Worm (Caenorhabditis elegans) whole organism, L4 larva: Measurements from ENCODE around the gene F53F1.4.

ENCODE experiments used
- D1046.2 ChIP-seq: fragments of 200-800 bp; sonication (Bioruptor generic); IDR thresholded peaks from 2 replicates; pipeline ENCODE4 v1.3.6; 2022; ENCODE audit warnings: missing genetic modification characterization, missing compliant biosample characterization
- F26F4.8 ChIP-seq: fragments of 200-800 bp; sonication (Bioruptor generic); conservative IDR thresholded peaks from 2 replicates; pipeline ENCODE4 v1.3.6; 2022; ENCODE audit warnings: missing genetic modification characterization, missing compliant biosample characterization
- F37D6.2 ChIP-seq: sonication (generic microtip); optimal IDR thresholded peaks from 2 replicates; lab custom pipeline; 2016; ENCODE audit warnings: mild to moderate bottlenecking, missing genetic modification characterization, missing compliant biosample characterization
- T20F7.1 ChIP-seq: fragments of 200-800 bp; sonication (Bioruptor generic); optimal IDR thresholded peaks from 2 replicates; lab custom pipeline; 2018; ENCODE audit warnings: mild to moderate bottlenecking, missing genetic modification characterization, missing compliant biosample characterization
- T26A8.4 ChIP-seq: fragments of 200-800 bp; sonication (Bioruptor generic); IDR thresholded peaks from 2 replicates; pipeline ENCODE4 v1.3.6; 2022; ENCODE audit warnings: missing genetic modification characterization, missing compliant biosample characterization
- Y5F2A.4 ChIP-seq: fragments of 200-800 bp; sonication (Bioruptor generic); optimal IDR thresholded peaks from 2 replicates; lab custom pipeline; 2018; ENCODE audit warnings: mild to moderate bottlenecking, missing genetic modification characterization, missing compliant biosample characterization
- Y75B8A.6 ChIP-seq: fragments of 200-800 bp; sonication (Bioruptor generic); IDR thresholded peaks from 2 replicates; pipeline ENCODE4 v1.3.6; 2022; ENCODE audit warnings: missing genetic modification reagents, missing genetic modification characterization, missing compliant biosample characterization
- aha-1 ChIP-seq: fragments of 150-350 bp; peaks from one replicate; lab custom pipeline; 2014; ENCODE audit warnings: missing biosample characterization, missing genetic modification characterization
- ceh-62 ChIP-seq: sonication (generic microtip); optimal IDR thresholded peaks from 2 replicates; lab custom pipeline; 2017; ENCODE audit warnings: missing biosample characterization, missing genetic modification characterization
- cey-2 ChIP-seq: sonication (generic microtip); optimal IDR thresholded peaks from 3 replicates; lab custom pipeline; 2017; ENCODE audit warnings: missing genetic modification characterization, mild to moderate bottlenecking, missing compliant biosample characterization, antibody characterized with exemption, borderline replicate concordance; ENCODE audit not compliant: insufficient read depth
- ctbp-1 ChIP-seq: fragments of 200-800 bp; sonication (Bioruptor generic); IDR thresholded peaks from 2 replicates; pipeline ENCODE4 v1.3.6; 2022; ENCODE audit warnings: missing genetic modification reagents, missing genetic modification characterization, missing compliant biosample characterization
- daf-12 ChIP-seq: fragments of 150-350 bp; optimal IDR thresholded peaks from 2 replicates; lab custom pipeline; 2014; ENCODE audit warnings: missing biosample characterization, missing genetic modification reagents, missing genetic modification characterization
- daf-16 ChIP-seq, 3 experiments: sonication (generic microtip); optimal IDR thresholded peaks; 2 replicates each; lab custom pipeline; 2016 to 2017; ENCODE audit warnings: missing genetic modification characterization in 3 of 3, missing genetic modification reagents in 3 of 3, mild to moderate bottlenecking in 2 of 3, missing compliant biosample characterization in 2 of 3, missing biosample characterization in 1 of 3, moderate library complexity in 1 of 3
- daf-19 ChIP-seq: fragments of 200-800 bp; sonication (Bioruptor generic); conservative IDR thresholded peaks from 2 replicates; pipeline ENCODE4 v1.3.6; 2022; ENCODE audit warnings: missing genetic modification characterization, missing compliant biosample characterization
- daf-8 ChIP-seq: fragments of 200-800 bp; sonication (Bioruptor generic); IDR thresholded peaks from 2 replicates; pipeline ENCODE4 v1.3.6; 2022; ENCODE audit warnings: missing genetic modification characterization, missing compliant biosample characterization
- dmd-9 ChIP-seq: fragments of 200-800 bp; sonication (Bioruptor generic); IDR thresholded peaks from 2 replicates; pipeline ENCODE4 v1.3.6; 2022; ENCODE audit warnings: missing genetic modification reagents, missing genetic modification characterization, missing compliant biosample characterization
- duxl-1 ChIP-seq: sonication (generic microtip); optimal IDR thresholded peaks from 2 replicates; lab custom pipeline; 2016; ENCODE audit warnings: mild to moderate bottlenecking, missing genetic modification characterization, moderate library complexity, missing compliant biosample characterization; ENCODE audit not compliant: poor library complexity
- egl-43 ChIP-seq: fragments of 200-800 bp; sonication (Bioruptor generic); IDR thresholded peaks from 2 replicates; pipeline ENCODE4 v1.3.6; 2022; ENCODE audit warnings: missing genetic modification reagents, missing genetic modification characterization, missing compliant biosample characterization
- fos-1 ChIP-seq: fragments of 150-350 bp; optimal IDR thresholded peaks from 2 replicates; lab custom pipeline; 2014; ENCODE audit warnings: missing biosample characterization, missing genetic modification characterization
- hlh-11 ChIP-seq: fragments of 200-800 bp; sonication (Bioruptor generic); optimal IDR thresholded peaks from 2 replicates; lab custom pipeline; 2018; ENCODE audit warnings: mild to moderate bottlenecking, missing genetic modification characterization, missing compliant biosample characterization
- lin-1 ChIP-seq: fragments of 200-800 bp; sonication (Bioruptor generic); IDR thresholded peaks from 2 replicates; pipeline ENCODE4 v1.3.6; 2022; ENCODE audit warnings: missing genetic modification reagents, missing genetic modification characterization, missing compliant biosample characterization
- lin-15B ChIP-seq: fragments of 150-350 bp; sonication (generic microtip); optimal IDR thresholded peaks from 3 replicates; lab custom pipeline; 2014; ENCODE audit warnings: missing biosample characterization, missing genetic modification characterization
- lin-29 ChIP-seq: fragments of 200-800 bp; sonication (Bioruptor generic); IDR thresholded peaks from 2 replicates; pipeline ENCODE4 v1.3.6; 2022; ENCODE audit warnings: missing genetic modification reagents, missing genetic modification characterization, missing compliant biosample characterization
- lin-39 ChIP-seq: fragments of 150-350 bp; optimal IDR thresholded peaks from 2 replicates; lab custom pipeline; 2014; ENCODE audit warnings: missing biosample characterization, missing genetic modification reagents, missing genetic modification characterization
- lir-3 ChIP-seq: sonication (generic microtip); optimal IDR thresholded peaks from 2 replicates; lab custom pipeline; 2016; ENCODE audit warnings: mild to moderate bottlenecking, missing genetic modification characterization, missing compliant biosample characterization
- lsy-2 ChIP-seq, 2 experiments: fragments of 150-350 bp in 1 of 2; sonication (generic microtip) in 1 of 2; optimal IDR thresholded peaks; 2 replicates each; lab custom pipeline; 2014 to 2017; ENCODE audit warnings: missing biosample characterization in 2 of 2, missing genetic modification characterization in 2 of 2
- madf-5 ChIP-seq, 2 experiments: fragments of 200-800 bp; sonication (Bioruptor generic); IDR thresholded peaks; 2 replicates each; pipeline ENCODE4 v1.3.6; 2022; ENCODE audit warnings: missing compliant biosample characterization in 2 of 2, missing genetic modification characterization in 2 of 2
- madf-9 ChIP-seq: fragments of 200-800 bp; sonication (Bioruptor generic); conservative IDR thresholded peaks from 2 replicates; pipeline ENCODE4 v1.3.6; 2022; ENCODE audit warnings: missing genetic modification reagents, missing genetic modification characterization, missing compliant biosample characterization
- mdl-1 ChIP-seq, 2 experiments: fragments of 150-350 bp in 1 of 2; sonication (generic microtip) in 1 of 2; optimal IDR thresholded peaks; 2 replicates each; lab custom pipeline; 2014 to 2017; ENCODE audit warnings: missing biosample characterization in 2 of 2, missing genetic modification characterization in 2 of 2
- mdt-29 ChIP-seq: fragments of 200-800 bp; sonication (Bioruptor generic); IDR thresholded peaks from 2 replicates; pipeline ENCODE4 v1.3.6; 2022; ENCODE audit warnings: missing genetic modification reagents, missing genetic modification characterization, missing compliant biosample characterization
- mep-1 ChIP-seq: fragments of 150-350 bp; sonication (generic microtip); optimal IDR thresholded peaks from 3 replicates; lab custom pipeline; 2014; ENCODE audit warnings: missing biosample characterization, missing genetic modification characterization
- mxl-2 ChIP-seq: fragments of 200-800 bp; sonication (Bioruptor generic); conservative IDR thresholded peaks from 2 replicates; pipeline ENCODE4 v1.3.6; 2022; ENCODE audit warnings: missing genetic modification reagents, missing genetic modification characterization, missing compliant biosample characterization
- mxl-3 ChIP-seq: fragments of 200-800 bp; sonication (Bioruptor generic); optimal IDR thresholded peaks from 2 replicates; lab custom pipeline; 2018; ENCODE audit warnings: mild to moderate bottlenecking, missing genetic modification characterization, missing compliant biosample characterization
- nhr-102 ChIP-seq: sonication (generic microtip); optimal IDR thresholded peaks from 2 replicates; lab custom pipeline; 2016; ENCODE audit warnings: mild to moderate bottlenecking, missing genetic modification characterization, moderate library complexity, missing compliant biosample characterization
- nhr-111 ChIP-seq: fragments of 200-800 bp; sonication (Bioruptor generic); optimal IDR thresholded peaks from 2 replicates; lab custom pipeline; 2018; ENCODE audit warnings: mild to moderate bottlenecking, missing genetic modification characterization, missing compliant biosample characterization
- nhr-25 ChIP-seq: sonication (generic microtip); optimal IDR thresholded peaks from 2 replicates; lab custom pipeline; 2017; ENCODE audit warnings: missing genetic modification characterization, mild to moderate bottlenecking, missing compliant biosample characterization, antibody characterized with exemption, moderate library complexity, borderline replicate concordance; ENCODE audit not compliant: insufficient read depth
- nhr-41 ChIP-seq: fragments of 200-800 bp; sonication (Bioruptor generic); IDR thresholded peaks from 2 replicates; pipeline ENCODE4 v1.3.6; 2022; ENCODE audit warnings: missing genetic modification reagents, missing genetic modification characterization, missing compliant biosample characterization
- nhr-76 ChIP-seq: fragments of 150-350 bp; optimal IDR thresholded peaks from 2 replicates; lab custom pipeline; 2014; ENCODE audit warnings: missing biosample characterization, missing genetic modification characterization
- nhr-77 ChIP-seq: fragments of 150-350 bp; optimal IDR thresholded peaks from 2 replicates; lab custom pipeline; 2014; ENCODE audit warnings: missing biosample characterization, missing genetic modification characterization
- pqm-1 ChIP-seq: sonication (generic microtip); optimal IDR thresholded peaks from 2 replicates; lab custom pipeline; 2017; ENCODE audit warnings: missing biosample characterization, missing genetic modification characterization
- saeg-2 ChIP-seq: fragments of 200-800 bp; sonication (Bioruptor generic); IDR thresholded peaks from 2 replicates; pipeline ENCODE4 v1.3.6; 2022; ENCODE audit warnings: missing genetic modification reagents, missing genetic modification characterization, missing compliant biosample characterization
- sdz-12 ChIP-seq: fragments of 200-800 bp; sonication (Bioruptor generic); optimal IDR thresholded peaks from 2 replicates; lab custom pipeline; 2018; ENCODE audit warnings: mild to moderate bottlenecking, missing genetic modification characterization, missing compliant biosample characterization
- set-16 ChIP-seq: fragments of 200-800 bp; sonication (Bioruptor generic); IDR thresholded peaks from 2 replicates; pipeline ENCODE4 v1.3.6; 2022; ENCODE audit warnings: missing genetic modification reagents, missing genetic modification characterization, missing compliant biosample characterization
- snpc-1.2 ChIP-seq: fragments of 200-800 bp; sonication (Bioruptor generic); IDR thresholded peaks from 2 replicates; pipeline ENCODE4 v1.3.6; 2022; ENCODE audit warnings: missing genetic modification reagents, missing genetic modification characterization, missing compliant biosample characterization
- spr-1 ChIP-seq: sonication (generic microtip); optimal IDR thresholded peaks from 2 replicates; lab custom pipeline; 2016; ENCODE audit warnings: mild to moderate bottlenecking, missing genetic modification characterization, missing compliant biosample characterization
- vab-7 ChIP-seq: fragments of 200-800 bp; sonication (Bioruptor generic); IDR thresholded peaks from 2 replicates; pipeline ENCODE4 v1.3.6; 2022; ENCODE audit warnings: missing genetic modification reagents, missing genetic modification characterization, missing compliant biosample characterization
- zag-1 ChIP-seq: fragments of 150-350 bp; optimal IDR thresholded peaks from 2 replicates; lab custom pipeline; 2014; ENCODE audit warnings: missing biosample characterization, missing genetic modification characterization
- zfp-2 ChIP-seq: sonication (generic microtip); optimal IDR thresholded peaks from 2 replicates; lab custom pipeline; 2016; ENCODE audit warnings: mild to moderate bottlenecking, missing genetic modification characterization, missing compliant biosample characterization

F53F1.4 gene

ce11 chrV:13375861-13376260 lies 35.0 kb upstream of the F53F1.4 start (continued):
- TF ChIP-seq fos-1 (tag; lab: Kevin White, UChicago), result no peak
- no peak for TF ChIP-seq lin-39 (tag; lab: Kevin White, UChicago)
- TF ChIP-seq madf-5 (GFP tag; IDR thresholded peaks at IDR 0.05; lab: Robert Waterston, UW), result no peak

ce11 chrV:13377130-13377529 lies 33.7 kb upstream of the F53F1.4 start:
- TF ChIP-seq nhr-77 (tag; lab: Kevin White, UChicago) (peak; percentile 79), hlh-11 (tag; lab: Kevin White, UChicago) (peak; percentile 85), daf-12 (tag; lab: Kevin White, UChicago) (no peak), egl-43 (no peak), aha-1 (tag; lab: Kevin White, UChicago) (no peak), ctbp-1 (GFP tag; lab: Robert Waterston, UW) (no peak), nhr-25 (tag; lab: Kevin White, UChicago) (no peak), mxl-2 (GFP tag; lab: Robert Waterston, UW) (no peak), F26F4.8 (GFP tag; lab: Robert Waterston, UW) (no peak), zfp-2 (tag; lab: Kevin White, UChicago) (no peak), mdt-29 (GFP tag; lab: Robert Waterston, UW) (0 out of 2 replicates have a peak, but pooled peaks have one; percentile 10), mep-1 (peak; percentile 66), daf-19 (GFP tag; lab: Robert Waterston, UW) (no peak), duxl-1 (no peak), nhr-102 (tag; lab: Kevin White, UChicago) (peak; percentile 52), snpc-1.2 (GFP tag; lab: Robert Waterston, UW) (no peak), sdz-12 (GFP tag; lab: Kevin White, UChicago) (no peak), mdl-1 (tag; optimal IDR thresholded peaks at IDR 0.05; lab: Kevin White, UChicago) (peak in 1 of 2 experiments; percentile 26), set-16 (GFP tag; lab: Robert Waterston, UW) (no peak), pqm-1 (tag; lab: Kevin White, UChicago) (peak; percentile 52), F37D6.2 (tag; lab: Kevin White, UChicago) (no peak), nhr-41 (0 out of 2 replicates have a peak, but pooled peaks have one; percentile 13), madf-9 (no peak), saeg-2 (GFP tag; lab: Robert Waterston, UW) (0 out of 2 replicates have a peak, but pooled peaks have one; percentile 20), daf-16 (GFP tag; optimal IDR thresholded peaks at IDR 0.05; lab: Kevin White, UChicago) (peak in 1 of 2 experiments; percentile 38), daf-16 (tag; optimal IDR thresholded peaks at IDR 0.05; lab: Kevin White, UChicago) (peak; percentile 93), Y5F2A.4 (GFP tag; lab: Kevin White, UChicago) (no peak), Y75B8A.6 (GFP tag; lab: Robert Waterston, UW) (no peak), lir-3 (tag; lab: Kevin White, UChicago) (no peak), madf-5 (GFP tag; IDR thresholded peaks at IDR 0.05; lab: Robert Waterston, UW) (no peak), ceh-62 (no peak), nhr-111 (GFP tag; lab: Kevin White, UChicago) (no peak), lin-29 (GFP tag; lab: Robert Waterston, UW) (no peak), daf-8 (GFP tag; lab: Robert Waterston, UW) (no peak), T20F7.1 (GFP tag; lab: Kevin White, UChicago) (peak; percentile 41), cey-2 (tag; lab: Kevin White, UChicago) (peak; percentile 50), lin-1 (GFP tag; lab: Robert Waterston, UW) (no peak), T26A8.4 (GFP tag; lab: Robert Waterston, UW) (no peak), D1046.2 (GFP tag; lab: Robert Waterston, UW) (no peak), lsy-2 (tag; optimal IDR thresholded peaks at IDR 0.05; lab: Kevin White, UChicago) (peak in 1 of 2 experiments; percentile 26), mxl-3 (no peak), lin-15B (tag; lab: Kevin White, UChicago) (no peak), spr-1 (no peak), nhr-76 (tag; lab: Kevin White, UChicago) (no peak), dmd-9 (GFP tag; lab: Robert Waterston, UW) (no peak), vab-7 (GFP tag; lab: Robert Waterston, UW) (no peak), zag-1 (no peak)
